Worm (Caenorhabditis elegans) whole organism, young adult: ENCODE measurements around the gene ari-2.

Source experiments
- K11D2.4 ChIP-seq: fragments of 200-800 bp; sonication (Bioruptor generic); IDR thresholded peaks from 2 replicates; pipeline ENCODE4 v1.3.6; 2022; ENCODE audit warnings: missing genetic modification reagents, missing genetic modification characterization, missing compliant biosample characterization
- K12H6.12 ChIP-seq: fragments of 200-800 bp; sonication (Bioruptor generic); optimal IDR thresholded peaks from 2 replicates; lab custom pipeline; 2018; ENCODE audit warnings: mild to moderate bottlenecking, missing genetic modification characterization, missing compliant biosample characterization
- cebp-1 ChIP-seq, 2 experiments: fragments of 200-800 bp in 1 of 2; sonication (Bioruptor generic) in 1 of 2; sonication (generic microtip) in 1 of 2; IDR thresholded peaks in 1 of 2; optimal IDR thresholded peaks in 1 of 2; 2 replicates each; pipeline versions ENCODE4 v1.3.6 to Lab custom; 2017 to 2022; ENCODE audit warnings: missing compliant biosample characterization in 2 of 2, missing genetic modification characterization in 2 of 2, mild to moderate bottlenecking in 1 of 2, missing genetic modification reagents in 1 of 2, moderate library complexity in 1 of 2
- dpl-1 ChIP-seq: fragments of 150-350 bp; optimal IDR thresholded peaks from 2 replicates; lab custom pipeline; 2014; ENCODE audit warnings: missing biosample characterization, missing genetic modification reagents, missing genetic modification characterization
- efl-1 ChIP-seq: fragments of 150-350 bp; optimal IDR thresholded peaks from 2 replicates; lab custom pipeline; 2014; ENCODE audit warnings: missing biosample characterization, missing genetic modification reagents, missing genetic modification characterization
- hmg-20 ChIP-seq: fragments of 200-800 bp; sonication (Bioruptor generic); IDR thresholded peaks from 2 replicates; pipeline ENCODE4 v1.3.6; 2022; ENCODE audit warnings: missing genetic modification reagents, missing genetic modification characterization, missing compliant biosample characterization
- mel-28 ChIP-seq: sonication (generic microtip); optimal IDR thresholded peaks from 2 replicates; lab custom pipeline; 2016; ENCODE audit warnings: borderline replicate concordance, mild to moderate bottlenecking, missing genetic modification characterization, missing compliant biosample characterization
- pha-4 ChIP-seq: fragments of 150-350 bp; sonication (generic microtip); optimal IDR thresholded peaks from 2 replicates; lab custom pipeline; 2014; ENCODE audit warnings: missing biosample characterization, missing genetic modification reagents, missing genetic modification characterization
- unc-130 ChIP-seq: sonication (generic microtip); optimal IDR thresholded peaks from 2 replicates; lab custom pipeline; 2016; ENCODE audit warnings: missing genetic modification reagents, missing genetic modification characterization, missing compliant biosample characterization
- ztf-18 ChIP-seq: sonication (generic microtip); optimal IDR thresholded peaks from 2 replicates; lab custom pipeline; 2016; ENCODE audit warnings: missing genotype, mild to moderate bottlenecking, missing genetic modification characterization, missing compliant biosample characterization

ce11 chrIV:5574033-5574432 is 23.1 kb downstream of the ari-2 start, which contains the start of gene T12E12.6:
- TF ChIP-seq mel-28, result no peak
- no peak for TF ChIP-seq K11D2.4 (GFP tag; lab: Robert Waterston, UW)
- TF ChIP-seq unc-130, result no peak
- TF ChIP-seq cebp-1 (GFP tag; IDR thresholded peaks at IDR 0.05; lab: Robert Waterston, UW), result no peak
- no peak for TF ChIP-seq cebp-1 (tag; optimal IDR thresholded peaks at IDR 0.05; lab: Kevin White, UChicago)
- TF ChIP-seq efl-1 (GFP tag; lab: Kevin White, UChicago), result no peak
- no peak for TF ChIP-seq K12H6.12
- no peak for TF ChIP-seq hmg-20 (GFP tag; lab: Robert Waterston, UW)
- TF ChIP-seq pha-4 (tag; lab: Kevin White, UChicago), result no peak
- TF ChIP-seq ztf-18 (tag; lab: Kevin White, UChicago), result no peak
- no peak for TF ChIP-seq dpl-1 (GFP tag; lab: Kevin White, UChicago)
